Worm (Caenorhabditis elegans): ENCODE results near the gene nhr-271.

nhr-271 gene

ce11 chrV:16582973-16583372 lies 2.6 kb upstream of the nhr-271 start, which contains the start of gene str-150:
Gene str-150, plus strand, starts transcription at chrV:16583273.
- TF ChIP-seq nhr-237 (tag; optimal IDR thresholded peaks at IDR 0.05) (no peak), R02D3.7 (tag; optimal IDR thresholded peaks at IDR 0.05) (no peak), elt-1 (tag; optimal IDR thresholded peaks at IDR 0.05) (no peak), gmeb-1 (tag; optimal IDR thresholded peaks at IDR 0.05) (no peak), zag-1 (tag; optimal IDR thresholded peaks at IDR 0.05) (no peak), mbf-1 (tag; optimal IDR thresholded peaks at IDR 0.05) (no peak), lin-39 (tag; optimal IDR thresholded peaks at IDR 0.05) (no peak), elt-3 (tag; optimal IDR thresholded peaks at IDR 0.05) (no peak), ztf-4 (tag; optimal IDR thresholded peaks at IDR 0.05) (no peak), egl-27 (tag; optimal IDR thresholded peaks at IDR 0.05) (no peak), nhr-23 (tag; optimal IDR thresholded peaks at IDR 0.05) (no peak), dmd-4 (tag; optimal IDR thresholded peaks at IDR 0.05) (no peak)

- TF ChIP-seq nhr-23 (tag; optimal IDR thresholded peaks at IDR 0.05) (no peak), fos-1 (tag; optimal IDR thresholded peaks at IDR 0.05) (no peak), blmp-1 (tag; optimal IDR thresholded peaks at IDR 0.05; ENCODE audit: insufficient read depth) (no peak), ztf-11 (tag; optimal IDR thresholded peaks at IDR 0.05) (no peak), alr-1 (tag; optimal IDR thresholded peaks at IDR 0.05) (no peak), gmeb-1 (tag; optimal IDR thresholded peaks at IDR 0.05) (no peak), nhr-77 (tag; optimal IDR thresholded peaks at IDR 0.05) (no peak), C34F6.9 (tag; optimal IDR thresholded peaks at IDR 0.05) (no peak), nhr-21 (tag; optimal IDR thresholded peaks at IDR 0.05) (no peak), ceh-82 (tag; optimal IDR thresholded peaks at IDR 0.05) (no peak), sma-3 (GFP tag; optimal IDR thresholded peaks at IDR 0.05) (no peak)
These were observed 737 bp upstream of the nhr-271 start for ce11 chrV:16581061-16581460.

- TF ChIP-seq nhr-11 (tag; optimal IDR thresholded peaks at IDR 0.05) = no peak
- TF ChIP-seq lin-11 (tag; optimal IDR thresholded peaks at IDR 0.05) = no peak
- no peak for TF ChIP-seq sem-4 (tag; optimal IDR thresholded peaks at IDR 0.05)
- no peak for TF ChIP-seq ztf-11 (tag; optimal IDR thresholded peaks at IDR 0.05)
- no peak for TF ChIP-seq gmeb-1 (tag; optimal IDR thresholded peaks at IDR 0.05)
- no peak for TF ChIP-seq lin-13 (GFP tag; optimal IDR thresholded peaks at IDR 0.05)
These were observed 4.4 kb downstream of the nhr-271 start, which contains the start of gene str-151 for ce11 chrV:16575900-16576299. Gene str-151, plus strand, starts transcription at chrV:16576200.

- TF ChIP-seq snpc-4 (tag; optimal IDR thresholded peaks at IDR 0.05) = no peak
- no peak for TF ChIP-seq sma-3 (GFP tag; optimal IDR thresholded peaks at IDR 0.05)
- TF ChIP-seq mdl-1 (tag; optimal IDR thresholded peaks at IDR 0.05) = no peak
- TF ChIP-seq ztf-4 (tag; optimal IDR thresholded peaks at IDR 0.05) = no peak
- TF ChIP-seq dmd-4 (tag; optimal IDR thresholded peaks at IDR 0.05) = no peak
- no peak for TF ChIP-seq nhr-77 (tag; optimal IDR thresholded peaks at IDR 0.05)
- TF ChIP-seq ZK546.5 (tag; optimal IDR thresholded peaks at IDR 0.05) = no peak
- TF ChIP-seq sma-9 (GFP tag; optimal IDR thresholded peaks at IDR 0.05) = no peak
- TF ChIP-seq sma-9 (tag; optimal IDR thresholded peaks at IDR 0.05) = no peak
- TF ChIP-seq nhr-10 (tag; optimal IDR thresholded peaks at IDR 0.05) = no peak
- TF ChIP-seq sem-4 (tag; optimal IDR thresholded peaks at IDR 0.05) = no peak
- TF ChIP-seq ceh-16 (tag; optimal IDR thresholded peaks at IDR 0.05) = no peak
- TF ChIP-seq F13H6.1 (tag; optimal IDR thresholded peaks at IDR 0.05) = no peak
These were observed 7.2 kb downstream of the nhr-271 start, which contains the start of gene str-149 for ce11 chrV:16573168-16573567. Gene str-149, plus strand, starts transcription at chrV:16573468.

- no peak for TF ChIP-seq alr-1 (tag; optimal IDR thresholded peaks at IDR 0.05)
- TF ChIP-seq ZK546.5 (tag; optimal IDR thresholded peaks at IDR 0.05) = no peak
These were observed 9.6 kb downstream of the nhr-271 start, which contains the start of gene nhr-233 for ce11 chrV:16570697-16571096. Gene nhr-233, minus strand, starts transcription at chrV:16570797.

ce11 chrV:16568056-16568455 lies 12.3 kb downstream of the nhr-271 start:
- TF ChIP-seq nhr-6 (tag; optimal IDR thresholded peaks at IDR 0.05) = no peak
- no peak for TF ChIP-seq nhr-12 (tag; optimal IDR thresholded peaks at IDR 0.05)
- TF ChIP-seq R02D3.7 (tag; optimal IDR thresholded peaks at IDR 0.05) = no peak

Data from whole organism, L2 larva.